Fruit fly (Drosophila melanogaster): ENCODE results near the gene vn.

Gene vn

dm6 chr3L:5834245-5834644 is 11.2 kb downstream of the vn start:
- TF ChIP-seq dsx (GFP tag; optimal IDR thresholded peaks at IDR 0.05; ENCODE audit: poor library complexity, severe bottlenecking) = peak; percentile 73
- peak; percentile 95 for TF ChIP-seq Gug (GFP tag; IDR thresholded peaks at IDR 0.05)
- peak; percentile 67 for TF ChIP-seq CG1621 (tag; optimal IDR thresholded peaks at IDR 0.05)
- TF ChIP-seq CG34406 (GFP tag; optimal IDR thresholded peaks at IDR 0.05) = peak; percentile 64
- peak; percentile 79 for TF ChIP-seq CG11762 (GFP tag; optimal IDR thresholded peaks at IDR 0.05; ENCODE audit: insufficient read depth)
- TF ChIP-seq pdm3 (GFP tag; optimal IDR thresholded peaks at IDR 0.05) = peak; percentile 91
- TF ChIP-seq Hr38 (GFP tag; optimal IDR thresholded peaks at IDR 0.05) = peak; percentile 91
- TF ChIP-seq CG6163 (GFP tag; IDR thresholded peaks at IDR 0.05) = peak; percentile 97
- TF ChIP-seq CG6808 (GFP tag; optimal IDR thresholded peaks at IDR 0.05) = peak; percentile 71
- peak; percentile 85 for TF ChIP-seq acj6 (GFP tag; optimal IDR thresholded peaks at IDR 0.05)
- peak; percentile 74 for TF ChIP-seq CG6792 (GFP tag; optimal IDR thresholded peaks at IDR 0.05)
- peak; percentile 43 for TF ChIP-seq CG8632 (GFP tag; optimal IDR thresholded peaks at IDR 0.05)
- TF ChIP-seq CG31627 (GFP tag; optimal IDR thresholded peaks at IDR 0.05) = peak; percentile 71
- peak; percentile 96 for TF ChIP-seq CG32006 (GFP tag; optimal IDR thresholded peaks at IDR 0.05)
- TF ChIP-seq net (GFP tag; optimal IDR thresholded peaks at IDR 0.05) = peak; percentile 88
- peak; percentile 82 for TF ChIP-seq svp (GFP tag)
- TF ChIP-seq CG10669 (GFP tag; optimal IDR thresholded peaks at IDR 0.05) = peak; percentile 80
- TF ChIP-seq Sox14 (GFP tag; optimal IDR thresholded peaks at IDR 0.05) = peak; percentile 89
- TF ChIP-seq Eip78C (GFP tag) = peak; percentile 95
- peak; percentile 94 for TF ChIP-seq CG6276 (GFP tag; optimal IDR thresholded peaks at IDR 0.05)
- TF ChIP-seq CG4318 (GFP tag; optimal IDR thresholded peaks at IDR 0.05) = peak; percentile 92
- peak; percentile 34 for TF ChIP-seq Sox102F (GFP tag; optimal IDR thresholded peaks at IDR 0.05)
- TF ChIP-seq CG3032 (tag; optimal IDR thresholded peaks at IDR 0.05) = peak; percentile 77
- TF ChIP-seq CG8319 (GFP tag; optimal IDR thresholded peaks at IDR 0.05) = peak; percentile 51
- TF ChIP-seq CG16779 (tag; optimal IDR thresholded peaks at IDR 0.05) = peak; percentile 70
- peak; percentile 87 for TF ChIP-seq achi (GFP tag; optimal IDR thresholded peaks at IDR 0.05)
- TF ChIP-seq Eip75B (GFP tag; optimal IDR thresholded peaks at IDR 0.05) = peak; percentile 79
- TF ChIP-seq Smox (GFP tag; optimal IDR thresholded peaks at IDR 0.05) = peak; percentile 34
- TF ChIP-seq CG15336 (GFP tag; IDR thresholded peaks at IDR 0.05) = peak; percentile 96
- TF ChIP-seq CG3919 (GFP tag; optimal IDR thresholded peaks at IDR 0.05) = peak; percentile 89
- TF ChIP-seq lz (GFP tag; optimal IDR thresholded peaks at IDR 0.05) = peak; percentile 59
- peak; percentile 87 for TF ChIP-seq CG10631 (GFP tag; optimal IDR thresholded peaks at IDR 0.05)
- peak; percentile 67 for TF ChIP-seq cyc (GFP tag; optimal IDR thresholded peaks at IDR 0.05)
- TF ChIP-seq Lpt (GFP tag; optimal IDR thresholded peaks at IDR 0.05) = peak; percentile 94
- TF ChIP-seq Sox15 (GFP tag; optimal IDR thresholded peaks at IDR 0.05) = peak; percentile 46
- TF ChIP-seq fd85E (GFP tag; optimal IDR thresholded peaks at IDR 0.05) = peak; percentile 27
- peak; percentile 17 for TF ChIP-seq vri (GFP tag; optimal IDR thresholded peaks at IDR 0.05)
- TF ChIP-seq OdsH (GFP tag; optimal IDR thresholded peaks at IDR 0.05) = peak; percentile 91
- no peak for TF ChIP-seq Eip93F (GFP tag; optimal IDR thresholded peaks at IDR 0.05)
- peak; percentile 67 for TF ChIP-seq Hr39 (GFP tag; optimal IDR thresholded peaks at IDR 0.05)
- TF ChIP-seq Hr4 (GFP tag; optimal IDR thresholded peaks at IDR 0.05) = peak; percentile 97
- TF ChIP-seq topi (GFP tag; optimal IDR thresholded peaks at IDR 0.05) = peak; percentile 62
- TF ChIP-seq esn (GFP tag; optimal IDR thresholded peaks at IDR 0.05) = peak; percentile 59
- peak; percentile 84 for TF ChIP-seq CG7368 (GFP tag; optimal IDR thresholded peaks at IDR 0.05)
- peak; percentile 67 to 92 for TF ChIP-seq salr (GFP tag; optimal IDR thresholded peaks at IDR 0.05)
- no peak for TF ChIP-seq Blimp-1 (GFP tag; optimal IDR thresholded peaks at IDR 0.05)
- TF ChIP-seq CG11902 (GFP tag; optimal IDR thresholded peaks at IDR 0.05) = peak; percentile 33
- TF ChIP-seq CG6854 (GFP tag; optimal IDR thresholded peaks at IDR 0.05) = no peak
- TF ChIP-seq dac (GFP tag; optimal IDR thresholded peaks at IDR 0.05) = peak; percentile 90
- TF ChIP-seq ss (GFP tag; optimal IDR thresholded peaks at IDR 0.05) = peak; percentile 48 to 55
- peak; percentile 80 for TF ChIP-seq spab (GFP tag; optimal IDR thresholded peaks at IDR 0.05)
- peak; percentile 90 for TF ChIP-seq CG11294 (GFP tag; IDR thresholded peaks at IDR 0.05)

All from whole organism, prepupa.